Worm (Caenorhabditis elegans) whole organism, midembryonic: ENCODE data around the gene nlp-28.

Source experiments
- cog-1 ChIP-seq: sonication (generic microtip); optimal IDR thresholded peaks from 2 replicates; lab custom pipeline; 2016; ENCODE audit warnings: missing genetic modification characterization, missing compliant biosample characterization
- flt-1 ChIP-seq: fragments of 200-800 bp; sonication (Bioruptor generic); IDR thresholded peaks from 2 replicates; pipeline ENCODE4 v1.3.6; 2022; ENCODE audit warnings: missing genetic modification characterization, missing compliant biosample characterization
- ref-1 ChIP-seq: fragments of 200-800 bp; sonication (Bioruptor generic); conservative IDR thresholded peaks from 2 replicates; pipeline ENCODE4 v1.3.6; 2022; ENCODE audit warnings: missing genetic modification reagents, missing genetic modification characterization, missing compliant biosample characterization
- tab-1 ChIP-seq: fragments of 200-800 bp; sonication (Bioruptor generic); IDR thresholded peaks from 2 replicates; pipeline ENCODE4 v1.3.6; 2022; ENCODE audit warnings: missing genetic modification characterization, missing compliant biosample characterization

DNA sequence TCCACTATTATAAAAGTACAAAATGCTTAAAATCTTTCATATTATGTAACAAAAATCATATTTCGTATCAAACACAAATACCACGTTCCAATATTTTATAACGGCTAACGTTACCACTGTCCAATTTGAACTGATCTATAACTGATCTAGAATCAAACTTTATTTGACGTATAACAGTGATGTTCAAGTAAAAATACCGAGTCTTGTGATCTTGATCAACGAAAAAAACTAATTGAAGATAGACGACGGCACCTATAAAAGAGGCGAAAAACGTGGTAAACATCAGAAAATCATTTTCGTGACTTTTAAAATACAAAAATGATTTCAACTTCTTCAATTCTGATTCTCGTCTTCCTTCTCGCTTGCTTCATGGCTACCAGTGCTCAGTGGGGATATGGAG, at the start of gene nlp-28:
- TF ChIP-seq tab-1 (GFP tag; lab: Robert Waterston, UW) (no peak), cog-1 (tag; lab: Kevin White, UChicago) (no peak), flt-1 (GFP tag; lab: Robert Waterston, UW) (no peak), ref-1 (no peak)
